Fruit fly (Drosophila melanogaster): Measurements from ENCODE around the gene CG13912.

Gene CG13912

dm6 chr3L:1170611-1171010, 18.8 kb upstream of the CG13912 start:
- TF ChIP-seq CG10669 (GFP tag; optimal IDR thresholded peaks at IDR 0.05) (no peak), dac (GFP tag; optimal IDR thresholded peaks at IDR 0.05) (no peak), fkh (GFP tag; optimal IDR thresholded peaks at IDR 0.05) (no peak), CG32006 (GFP tag; optimal IDR thresholded peaks at IDR 0.05) (no peak), Sox102F (GFP tag; optimal IDR thresholded peaks at IDR 0.05) (no peak), CG3919 (GFP tag; optimal IDR thresholded peaks at IDR 0.05) (no peak), Eip93F (GFP tag; optimal IDR thresholded peaks at IDR 0.05) (no peak), Ets96B (tag; optimal IDR thresholded peaks at IDR 0.05) (no peak), CG1621 (tag; optimal IDR thresholded peaks at IDR 0.05) (no peak)

DNA sequence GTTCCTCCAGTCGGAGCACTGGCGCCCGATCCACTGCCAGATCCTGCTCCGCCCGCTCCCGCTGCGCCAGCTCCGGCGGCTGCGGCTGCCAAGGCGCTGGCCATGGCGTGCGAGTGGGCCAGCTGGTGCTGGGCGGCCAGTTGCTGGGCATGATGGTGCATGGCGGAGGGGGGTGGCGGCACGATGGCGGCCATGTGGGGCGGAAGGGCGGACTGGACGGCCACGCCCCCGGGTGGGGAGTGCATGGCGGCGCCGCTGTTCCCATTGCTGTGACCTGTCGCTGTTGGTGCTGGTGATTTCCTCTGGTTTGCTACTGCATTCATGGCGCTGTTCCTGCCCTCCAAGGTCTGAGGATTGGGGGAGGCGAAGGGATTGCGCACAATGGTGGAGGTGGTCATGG, 16.5 kb upstream of the CG13912 start:
- TF ChIP-seq CG34406 (GFP tag; optimal IDR thresholded peaks at IDR 0.05) (no peak), CG3032 (tag; optimal IDR thresholded peaks at IDR 0.05) (no peak), CG6854 (GFP tag; optimal IDR thresholded peaks at IDR 0.05) (no peak), vri (GFP tag; optimal IDR thresholded peaks at IDR 0.05) (no peak), CG6276 (GFP tag; optimal IDR thresholded peaks at IDR 0.05) (no peak), dsx (GFP tag; optimal IDR thresholded peaks at IDR 0.05; ENCODE audit: poor library complexity, severe bottlenecking) (no peak), Sox14 (GFP tag; optimal IDR thresholded peaks at IDR 0.05) (no peak)

DNA sequence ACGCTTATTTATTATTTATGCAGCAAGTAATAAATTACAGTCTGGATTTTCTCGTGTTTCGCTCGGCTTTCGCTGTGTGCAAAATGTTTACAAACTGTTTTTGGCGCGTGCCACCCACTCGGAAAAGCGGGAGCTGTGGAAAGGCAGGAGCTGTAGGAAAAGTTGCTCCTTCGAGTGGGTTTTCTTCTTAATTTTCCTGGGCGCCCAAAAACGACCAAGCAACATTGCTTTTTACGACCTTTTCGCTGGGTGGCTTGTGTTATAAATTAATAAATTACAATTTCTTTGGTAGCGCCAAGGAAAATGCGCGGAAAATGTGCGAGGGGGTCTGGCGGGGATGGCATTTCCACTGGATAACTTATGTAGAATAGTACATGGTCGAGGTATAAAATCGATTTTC, 12.9 kb upstream of the CG13912 start:
- TF ChIP-seq CG6163 (GFP tag; IDR thresholded peaks at IDR 0.05), result 0 out of 3 replicates have a peak, but pooled peaks have one; percentile 27
- TF ChIP-seq esn (GFP tag; optimal IDR thresholded peaks at IDR 0.05), result no peak
- TF ChIP-seq svp (GFP tag), result peak; percentile 53

dm6 chr3L:1177085-1177484, 12.3 kb upstream of the CG13912 start, which contains the start of gene bab2:
bab2 (minus strand) TSS chr3L:1177276.
- TF ChIP-seq OdsH (GFP tag; optimal IDR thresholded peaks at IDR 0.05), result no peak
- TF ChIP-seq fkh (GFP tag; optimal IDR thresholded peaks at IDR 0.05), result peak; percentile 50
- no peak for TF ChIP-seq Lpt (GFP tag; optimal IDR thresholded peaks at IDR 0.05)
- no peak for TF ChIP-seq vri (GFP tag; optimal IDR thresholded peaks at IDR 0.05)
- peak; percentile 39; the same call in 1 of the 3 replicates for TF ChIP-seq eg (GFP tag; IDR thresholded peaks at IDR 0.05)
- TF ChIP-seq achi (GFP tag; optimal IDR thresholded peaks at IDR 0.05), result no peak
- peak; percentile 39 for TF ChIP-seq Sox14 (GFP tag; optimal IDR thresholded peaks at IDR 0.05)
- no peak for TF ChIP-seq fd85E (GFP tag; optimal IDR thresholded peaks at IDR 0.05)
- no peak for TF ChIP-seq topi (GFP tag; optimal IDR thresholded peaks at IDR 0.05)
- TF ChIP-seq CG6276 (GFP tag; optimal IDR thresholded peaks at IDR 0.05), result no peak
- no peak for TF ChIP-seq CG11762 (GFP tag; optimal IDR thresholded peaks at IDR 0.05; ENCODE audit: insufficient read depth)
- TF ChIP-seq CG6163 (GFP tag; IDR thresholded peaks at IDR 0.05), result peak; percentile 67; the same call in 2 of the 3 replicates
- TF ChIP-seq esn (GFP tag; optimal IDR thresholded peaks at IDR 0.05), result peak; percentile 32
- TF ChIP-seq CG15336 (GFP tag; IDR thresholded peaks at IDR 0.05), result 0 out of 2 replicates have a peak, but pooled peaks have one; percentile 23
- TF ChIP-seq dsx (GFP tag; optimal IDR thresholded peaks at IDR 0.05; ENCODE audit: poor library complexity, severe bottlenecking), result peak; percentile 68

dm6 chr3L:1178115-1178583, 11.2 kb upstream of the CG13912 start:
- TF ChIP-seq eg (GFP tag; IDR thresholded peaks at IDR 0.05), result peak; percentile 75
- TF ChIP-seq svp (GFP tag), result no peak
- no peak for TF ChIP-seq Smox (GFP tag; optimal IDR thresholded peaks at IDR 0.05)
- no peak for TF ChIP-seq CG11902 (GFP tag; optimal IDR thresholded peaks at IDR 0.05)
- TF ChIP-seq CG6854 (GFP tag; optimal IDR thresholded peaks at IDR 0.05), result no peak
- TF ChIP-seq CG8119 (GFP tag; IDR thresholded peaks at IDR 0.05), result peak; percentile 78
- peak; percentile 7 for TF ChIP-seq fkh (GFP tag; optimal IDR thresholded peaks at IDR 0.05)
- TF ChIP-seq CG10631 (GFP tag; optimal IDR thresholded peaks at IDR 0.05), result no peak
- no peak for TF ChIP-seq CG8319 (GFP tag; optimal IDR thresholded peaks at IDR 0.05)
- no peak for TF ChIP-seq Hr38 (GFP tag; optimal IDR thresholded peaks at IDR 0.05)
- TF ChIP-seq CG3919 (GFP tag; optimal IDR thresholded peaks at IDR 0.05), result peak; percentile 57
- peak; percentile 60 to 65 for TF ChIP-seq salr (GFP tag; optimal IDR thresholded peaks at IDR 0.05)
- TF ChIP-seq Sox14 (GFP tag; optimal IDR thresholded peaks at IDR 0.05), result peak; percentile 60
- no peak for TF ChIP-seq Blimp-1 (GFP tag; optimal IDR thresholded peaks at IDR 0.05)
- no peak for TF ChIP-seq Sox102F (GFP tag; optimal IDR thresholded peaks at IDR 0.05)
- no peak for TF ChIP-seq Sox15 (GFP tag; optimal IDR thresholded peaks at IDR 0.05)
- peak; percentile 10 for TF ChIP-seq esn (GFP tag; optimal IDR thresholded peaks at IDR 0.05)
- no peak for TF ChIP-seq CG31627 (GFP tag; optimal IDR thresholded peaks at IDR 0.05)
- TF ChIP-seq spab (GFP tag; optimal IDR thresholded peaks at IDR 0.05), result peak; percentile 59
- peak; percentile 86 for TF ChIP-seq CG6163 (GFP tag; IDR thresholded peaks at IDR 0.05)
- peak; percentile 8 for TF ChIP-seq vri (GFP tag; optimal IDR thresholded peaks at IDR 0.05)
- TF ChIP-seq lz (GFP tag; optimal IDR thresholded peaks at IDR 0.05), result no peak
- peak; percentile 19 for TF ChIP-seq CG8632 (GFP tag; optimal IDR thresholded peaks at IDR 0.05)
- TF ChIP-seq Met (GFP tag; optimal IDR thresholded peaks at IDR 0.05), result no peak
- no peak for TF ChIP-seq CG4318 (GFP tag; optimal IDR thresholded peaks at IDR 0.05)
- TF ChIP-seq CG34406 (GFP tag; optimal IDR thresholded peaks at IDR 0.05), result peak; percentile 27
